Worm (Caenorhabditis elegans) whole organism, L1 larva: Measurements from ENCODE around the gene T05C3.6.

Source experiments
- alr-1 ChIP-seq: fragments of 200-800 bp; sonication (Bioruptor generic); optimal IDR thresholded peaks from 2 replicates; lab custom pipeline; 2018; ENCODE audit warnings: borderline replicate concordance, mild to moderate bottlenecking, missing genetic modification characterization, missing compliant biosample characterization
- ama-1 ChIP-seq: fragments of 150-350 bp; optimal IDR thresholded peaks from 2 replicates; lab custom pipeline; 2014
- ceh-63 ChIP-seq: fragments of 200-800 bp; sonication (Bioruptor generic); optimal IDR thresholded peaks from 2 replicates; lab custom pipeline; 2018; ENCODE audit warnings: mild to moderate bottlenecking, missing genetic modification characterization, missing compliant biosample characterization
- efl-1 ChIP-seq, 4 experiments: fragments of 150-350 bp; optimal IDR thresholded peaks in 3 of 4; peaks in 1 of 4; 1 replicate in 1 of 4; 2 replicates in 3 of 4; lab custom pipeline; 2014; ENCODE audit warnings: missing biosample characterization in 2 of 4, missing genetic modification characterization in 2 of 4, missing genetic modification reagents in 2 of 4
- egl-27 ChIP-seq, 2 experiments: fragments of 150-350 bp in 1 of 2; sonication (generic microtip); optimal IDR thresholded peaks; 3 replicates each; lab custom pipeline; 2017 to 2018; ENCODE audit warnings: missing biosample characterization in 2 of 2, missing genetic modification characterization in 2 of 2, missing genetic modification reagents in 2 of 2
- fkh-4 ChIP-seq: sonication (generic microtip); optimal IDR thresholded peaks from 2 replicates; lab custom pipeline; 2016; ENCODE audit warnings: missing compliant biosample characterization, missing genetic modification characterization, borderline replicate concordance
- lin-39 ChIP-seq: fragments of 150-350 bp; optimal IDR thresholded peaks from 2 replicates; lab custom pipeline; 2014; ENCODE audit warnings: missing biosample characterization, missing genetic modification reagents, missing genetic modification characterization
- nhr-11 ChIP-seq: fragments of 150-350 bp; optimal IDR thresholded peaks from 2 replicates; lab custom pipeline; 2014; ENCODE audit warnings: missing biosample characterization, missing genetic modification characterization
- nhr-20 ChIP-seq: sonication (generic microtip); optimal IDR thresholded peaks from 2 replicates; lab custom pipeline; 2016; ENCODE audit warnings: mild to moderate bottlenecking, missing genetic modification characterization, missing compliant biosample characterization
- pag-3 ChIP-seq: sonication (generic microtip); optimal IDR thresholded peaks from 2 replicates; lab custom pipeline; 2017; ENCODE audit warnings: missing genetic modification characterization, mild to moderate bottlenecking, missing compliant biosample characterization, antibody characterized with exemption, borderline replicate concordance; ENCODE audit not compliant: insufficient read depth
- swsn-7 ChIP-seq: sonication (generic microtip); optimal IDR thresholded peaks from 2 replicates; lab custom pipeline; 2016; ENCODE audit warnings: missing genetic modification characterization, missing compliant biosample characterization
- unc-130 ChIP-seq: fragments of 150-350 bp; optimal IDR thresholded peaks from 2 replicates; lab custom pipeline; 2017; ENCODE audit warnings: missing biosample characterization, missing genetic modification characterization, inconsistent platforms

DNA sequence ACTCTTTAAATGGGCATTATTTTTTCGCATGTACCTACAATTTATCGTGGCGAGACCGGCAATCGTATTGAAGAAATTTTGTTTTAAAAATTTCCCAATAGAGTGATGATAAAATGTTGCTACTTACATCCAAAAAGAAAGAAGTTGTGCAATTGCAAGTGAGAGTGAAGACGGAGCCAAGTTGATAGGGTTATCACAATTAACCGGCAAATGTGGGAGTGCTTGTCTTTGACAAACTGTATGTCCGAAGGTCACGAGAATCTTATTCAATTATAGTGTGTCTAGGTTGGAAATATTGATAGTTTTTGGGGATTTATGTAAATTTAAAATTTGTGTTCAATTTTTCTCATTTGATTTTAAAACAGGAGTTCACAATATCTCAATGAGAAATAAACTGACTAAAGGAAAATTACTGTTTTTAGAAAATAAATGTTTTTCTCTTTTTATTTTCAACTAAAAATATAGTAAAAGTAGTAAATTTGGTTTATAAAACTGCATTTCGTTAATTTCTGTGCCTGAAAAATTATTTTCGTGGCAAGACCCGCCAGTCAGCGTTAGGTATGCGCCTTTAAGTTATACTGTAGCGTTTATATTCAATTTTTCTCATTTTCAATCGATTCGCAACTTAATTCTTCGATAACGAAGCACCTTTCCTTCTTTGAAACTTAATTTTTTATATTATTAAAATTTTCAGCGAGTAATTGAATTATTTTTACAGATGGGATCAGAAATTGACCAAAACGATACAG is 23.6 kb downstream of the T05C3.6 start, which contains the start of the genes hpo-15 and mms-19:
- no peak for TF ChIP-seq efl-1 (optimal IDR thresholded peaks at IDR 0.05; lab: Kevin White, UChicago)
- peak in 1 of 2 experiments; percentile 49 for TF ChIP-seq efl-1 (GFP tag; optimal IDR thresholded peaks at IDR 0.05 in 1 of 2; lab: Kevin White, UChicago)
- TF ChIP-seq egl-27 (tag; optimal IDR thresholded peaks at IDR 0.05; lab: Kevin White, UChicago) = no peak
- TF ChIP-seq unc-130 (tag; lab: Kevin White, UChicago) = no peak
- no peak for TF ChIP-seq fkh-4 (tag; lab: Kevin White, UChicago)
- no peak for TF ChIP-seq nhr-11
- no peak for TF ChIP-seq ama-1 (lab: Kevin White, UChicago)
- no peak for TF ChIP-seq lin-39 (tag; lab: Kevin White, UChicago)
- no peak for TF ChIP-seq swsn-7 (tag; lab: Kevin White, UChicago)
- TF ChIP-seq pag-3 (tag; lab: Kevin White, UChicago) = no peak
- no peak for TF ChIP-seq nhr-20 (tag; lab: Kevin White, UChicago)
- TF ChIP-seq ceh-63 (GFP tag; lab: Kevin White, UChicago) = no peak
- TF ChIP-seq alr-1 (tag; lab: Kevin White, UChicago) = no peak
